Fruit fly (Drosophila melanogaster) whole organism, embryonic: ENCODE results near the gene eIF4E6.
A peak's percentile ranks its signal among the peaks of the same experiment; 100 is the strongest.

ENCODE experiments used
- C15 ChIP-seq: fragments of 200-800 bp; sonication (Bioruptor generic); IDR thresholded peaks from 3 replicates; pipeline ENCODE4 v1.3.6; 2022; ENCODE audit warnings: missing biosample characterization, missing genetic modification characterization
- CG11398 ChIP-seq: fragments of 200-800 bp; sonication (Bioruptor generic); optimal IDR thresholded peaks from 2 replicates; lab custom pipeline; 2016; ENCODE audit warnings: missing biosample characterization, missing genetic modification characterization
- CG11696 ChIP-seq: fragments of 200-800 bp; sonication (Bioruptor generic); IDR thresholded peaks from 2 replicates; pipeline ENCODE4 v1.3.6; 2022; ENCODE audit warnings: missing biosample characterization, missing genetic modification characterization
- CG12236 ChIP-seq: fragments of 200-800 bp; sonication (Bioruptor generic); optimal IDR thresholded peaks from 2 replicates; lab custom pipeline; 2016; ENCODE audit warnings: missing biosample characterization, missing genetic modification characterization
- CG14710 ChIP-seq: fragments of 200-800 bp; sonication (Bioruptor generic); optimal IDR thresholded peaks from 3 replicates; lab custom pipeline; 2019; ENCODE audit warnings: missing biosample characterization, mild to moderate bottlenecking, missing genetic modification characterization, moderate library complexity
- CG14860 ChIP-seq: fragments of 200-800 bp; sonication (Bioruptor generic); IDR thresholded peaks from 3 replicates; pipeline ENCODE4 v1.3.6; 2022; ENCODE audit warnings: missing biosample characterization, missing genetic modification characterization; ENCODE audit not compliant: partially characterized antibody
- CG15073 ChIP-seq: fragments of 200-800 bp; sonication (Bioruptor generic); optimal IDR thresholded peaks from 2 replicates; lab custom pipeline; 2016; ENCODE audit warnings: missing biosample characterization, missing genetic modification characterization
- CG1529 ChIP-seq: fragments of 200-800 bp; sonication (Bioruptor generic); optimal IDR thresholded peaks from 3 replicates; lab custom pipeline; 2018; ENCODE audit warnings: missing biosample characterization, missing genetic modification characterization
- CG1603 ChIP-seq: fragments of 200-800 bp; sonication (Bioruptor generic); optimal IDR thresholded peaks from 2 replicates; lab custom pipeline; 2019; ENCODE audit warnings: missing biosample characterization, mild to moderate bottlenecking, missing genetic modification characterization, moderate library complexity
- CG16815 ChIP-seq: fragments of 200-800 bp; sonication (Bioruptor generic); optimal IDR thresholded peaks from 3 replicates; lab custom pipeline; 2017; ENCODE audit warnings: missing biosample characterization, mild to moderate bottlenecking, missing genetic modification characterization
- CG17359 ChIP-seq: fragments of 200-800 bp; sonication (Bioruptor generic); optimal IDR thresholded peaks from 3 replicates; lab custom pipeline; 2018; ENCODE audit warnings: missing biosample characterization, mild to moderate bottlenecking, missing genetic modification characterization, moderate library complexity
- CG17829 ChIP-seq: fragments of 200-800 bp; optimal IDR thresholded peaks from 2 replicates; lab custom pipeline; 2019; ENCODE audit warnings: missing biosample characterization, mild to moderate bottlenecking, missing genetic modification characterization, moderate library complexity
- CG30020 ChIP-seq: fragments of 200-800 bp; optimal IDR thresholded peaks from 2 replicates; lab custom pipeline; 2019; ENCODE audit warnings: missing biosample characterization, mild to moderate bottlenecking, missing genetic modification characterization, moderate library complexity
- CG30403 ChIP-seq: fragments of 200-800 bp; sonication (Bioruptor generic); optimal IDR thresholded peaks from 3 replicates; lab custom pipeline; 2016; ENCODE audit warnings: missing biosample characterization, missing genetic modification characterization
- CG32772 ChIP-seq: fragments of 200-800 bp; sonication (Bioruptor generic); IDR thresholded peaks from 2 replicates; pipeline ENCODE4 v1.3.6; 2022; ENCODE audit warnings: missing biosample characterization, missing genetic modification characterization
- CG33557 ChIP-seq: fragments of 200-800 bp; sonication (Bioruptor generic); optimal IDR thresholded peaks from 2 replicates; lab custom pipeline; 2019; ENCODE audit warnings: missing biosample characterization, mild to moderate bottlenecking, missing genetic modification characterization, moderate library complexity
- CG6854 ChIP-seq: fragments of 200-800 bp; sonication (Bioruptor generic); optimal IDR thresholded peaks from 3 replicates; lab custom pipeline; 2017; ENCODE audit warnings: missing biosample characterization, mild to moderate bottlenecking, missing genetic modification characterization
- CG7357 ChIP-seq: fragments of 200-800 bp; sonication (Bioruptor generic); IDR thresholded peaks from 3 replicates; pipeline ENCODE4 v1.3.6; 2022; ENCODE audit warnings: missing biosample characterization, missing genetic modification characterization
- CG7928 ChIP-seq: fragments of 200-800 bp; sonication (Bioruptor generic); optimal IDR thresholded peaks from 2 replicates; lab custom pipeline; 2017; ENCODE audit warnings: missing biosample characterization, mild to moderate bottlenecking, missing genetic modification characterization
- CG8281 ChIP-seq: fragments of 200-800 bp; sonication (Bioruptor generic); optimal IDR thresholded peaks from 2 replicates; lab custom pipeline; 2018; ENCODE audit warnings: missing biosample characterization, mild to moderate bottlenecking, missing genetic modification characterization, moderate library complexity
- D19B ChIP-seq: fragments of 200-800 bp; sonication (Bioruptor generic); optimal IDR thresholded peaks from 2 replicates; lab custom pipeline; 2017; ENCODE audit warnings: missing biosample characterization, mild to moderate bottlenecking, missing genetic modification characterization
- Dfd ChIP-seq, 2 experiments: fragments of >200 bp; optimal IDR thresholded peaks; 2 replicates each; lab custom pipeline; 2017; ENCODE audit warnings: missing biosample characterization in 2 of 2, missing genetic modification characterization in 2 of 2
- Dip3 ChIP-seq: fragments of 200-800 bp; sonication (Bioruptor generic); optimal IDR thresholded peaks from 3 replicates; lab custom pipeline; 2016; ENCODE audit warnings: missing biosample characterization, missing genetic modification characterization
- Dref ChIP-seq: fragments of 200-800 bp; sonication (Bioruptor generic); IDR thresholded peaks from 2 replicates; pipeline ENCODE4 v1.3.6; 2022; ENCODE audit warnings: missing biosample characterization, missing genetic modification characterization
- H2.0 ChIP-seq: fragments of 200-800 bp; sonication (Bioruptor generic); IDR thresholded peaks from 2 replicates; pipeline ENCODE4 v1.3.6; 2022; ENCODE audit warnings: missing biosample characterization, missing genetic modification characterization
- HLH54F ChIP-seq: fragments of 200-800 bp; sonication (Bioruptor generic); optimal IDR thresholded peaks from 3 replicates; lab custom pipeline; 2016; ENCODE audit warnings: missing biosample characterization, missing genetic modification characterization
- Hey ChIP-seq: fragments of 200-800 bp; sonication (Bioruptor generic); optimal IDR thresholded peaks from 3 replicates; lab custom pipeline; 2018; ENCODE audit warnings: missing biosample characterization, mild to moderate bottlenecking, missing genetic modification characterization
- Lim3 ChIP-seq: fragments of 200-800 bp; sonication (Bioruptor generic); IDR thresholded peaks from 2 replicates; pipeline ENCODE4 v1.3.6; 2022; ENCODE audit warnings: missing biosample characterization, missing genetic modification characterization
- Nf-YB ChIP-seq: fragments of 200-800 bp; sonication (Bioruptor generic); optimal IDR thresholded peaks from 3 replicates; lab custom pipeline; 2019; ENCODE audit warnings: missing biosample characterization, mild to moderate bottlenecking, missing genetic modification characterization, moderate library complexity
- Oaz ChIP-seq: fragments of 200-800 bp; sonication (Bioruptor generic); IDR thresholded peaks from 2 replicates; pipeline ENCODE4 v1.3.6; 2022; ENCODE audit warnings: missing biosample characterization, missing genetic modification characterization
- Sry-β ChIP-seq: fragments of 200-800 bp; sonication (Bioruptor generic); optimal IDR thresholded peaks from 2 replicates; lab custom pipeline; 2018; ENCODE audit warnings: missing biosample characterization, mild to moderate bottlenecking, missing genetic modification characterization, moderate library complexity
- Stat92E ChIP-seq, 3 experiments: fragments of >200 bp in 2 of 3; fragments of 200-800 bp in 1 of 3; sonication (Bioruptor generic) in 1 of 3; optimal IDR thresholded peaks; 2 replicates each; lab custom pipeline; 2017 to 2019; ENCODE audit warnings: missing biosample characterization in 3 of 3, missing genetic modification characterization in 3 of 3, mild to moderate bottlenecking in 1 of 3, moderate library complexity in 1 of 3
- al ChIP-seq: fragments of 200-800 bp; sonication (Bioruptor generic); IDR thresholded peaks from 2 replicates; pipeline ENCODE4 v1.3.6; 2022; ENCODE audit warnings: missing biosample characterization, missing genetic modification characterization
- ato ChIP-seq: fragments of 200-800 bp; sonication (Bioruptor generic); IDR thresholded peaks from 2 replicates; pipeline ENCODE4 v1.3.6; 2022; ENCODE audit warnings: missing biosample characterization, missing genetic modification characterization; ENCODE audit not compliant: partially characterized antibody
- bab2 ChIP-seq: fragments of 200-800 bp; sonication (Bioruptor generic); optimal IDR thresholded peaks from 2 replicates; lab custom pipeline; 2016; ENCODE audit warnings: missing biosample characterization, missing genetic modification characterization
- ci ChIP-seq: fragments of 200-800 bp; sonication (Bioruptor generic); IDR thresholded peaks from 3 replicates; pipeline ENCODE4 v1.3.6; 2022; ENCODE audit warnings: missing biosample characterization, missing genetic modification characterization
- crol ChIP-seq: fragments of 200-800 bp; sonication (Bioruptor generic); IDR thresholded peaks from 2 replicates; pipeline ENCODE4 v1.3.6; 2022; ENCODE audit warnings: missing biosample characterization, missing genetic modification characterization
- da ChIP-seq: fragments of 200-800 bp; sonication (Bioruptor generic); optimal IDR thresholded peaks from 2 replicates; lab custom pipeline; 2016; ENCODE audit warnings: missing biosample characterization, missing genetic modification characterization
- dati ChIP-seq: fragments of 200-800 bp; sonication (Bioruptor generic); IDR thresholded peaks from 2 replicates; pipeline ENCODE4 v1.3.6; 2022; ENCODE audit warnings: missing biosample characterization, missing genetic modification characterization
- gsb-n ChIP-seq: fragments of 200-800 bp; sonication (Bioruptor generic); optimal IDR thresholded peaks from 3 replicates; lab custom pipeline; 2018; ENCODE audit warnings: missing biosample characterization, mild to moderate bottlenecking, missing genetic modification characterization
- kni ChIP-seq: fragments of 200-800 bp; sonication (Bioruptor generic); optimal IDR thresholded peaks from 3 replicates; lab custom pipeline; 2017; ENCODE audit warnings: mild to moderate bottlenecking, missing biosample characterization, missing genetic modification reagents, missing genetic modification characterization
- luna ChIP-seq: fragments of 200-800 bp; sonication (Bioruptor generic); optimal IDR thresholded peaks from 2 replicates; lab custom pipeline; 2016; ENCODE audit warnings: missing biosample characterization, missing genetic modification characterization
- peb ChIP-seq: fragments of 200-800 bp; sonication (Bioruptor generic); IDR thresholded peaks from 2 replicates; pipeline ENCODE4 v1.3.6; 2022; ENCODE audit warnings: missing biosample characterization, missing genetic modification characterization
- repo ChIP-seq: fragments of 200-800 bp; sonication (Bioruptor generic); optimal IDR thresholded peaks from 2 replicates; lab custom pipeline; 2016; ENCODE audit warnings: missing biosample characterization, missing genetic modification characterization
- sima ChIP-seq: fragments of 200-800 bp; sonication (Bioruptor generic); optimal IDR thresholded peaks from 2 replicates; lab custom pipeline; 2016; ENCODE audit warnings: missing biosample characterization, missing genetic modification characterization
- sqz ChIP-seq: fragments of 200-800 bp; sonication (Bioruptor generic); optimal IDR thresholded peaks from 3 replicates; lab custom pipeline; 2018; ENCODE audit warnings: missing biosample characterization, mild to moderate bottlenecking, missing genetic modification characterization
- tgo ChIP-seq: fragments of 200-800 bp; sonication (Bioruptor generic); IDR thresholded peaks from 3 replicates; pipeline ENCODE4 v1.3.6; 2022; ENCODE audit warnings: missing biosample characterization, missing genetic modification characterization
- tup ChIP-seq: fragments of 200-800 bp; sonication (Bioruptor generic); optimal IDR thresholded peaks from 2 replicates; lab custom pipeline; 2016; ENCODE audit warnings: missing biosample characterization, mild to moderate bottlenecking, missing genetic modification characterization, moderate library complexity
- tx ChIP-seq: fragments of 200-800 bp; sonication (Bioruptor generic); optimal IDR thresholded peaks from 2 replicates; lab custom pipeline; 2016; ENCODE audit warnings: missing biosample characterization, missing genetic modification characterization
- wdn ChIP-seq: fragments of 200-800 bp; sonication (Bioruptor generic); IDR thresholded peaks from 2 replicates; pipeline ENCODE4 v1.3.6; 2022; ENCODE audit warnings: missing biosample characterization, missing genetic modification characterization

The eIF4E6 gene

dm6 chr3R:29033909-29034629 lies 7.1 kb upstream of the eIF4E6 start, which contains the start of the genes beta4GalNAcTB and Cpsf100 (continued):
- TF ChIP-seq Stat92E (GFP tag; optimal IDR thresholded peaks at IDR 0.05; lab: Kevin White, UChicago) (no peak), CG1529 (GFP tag; lab: Kevin White, UChicago) (peak; percentile 68), HLH54F (GFP tag; lab: Kevin White, UChicago) (peak; percentile 68), repo (no peak), Dip3 (GFP tag; lab: Kevin White, UChicago) (peak; percentile 47), wdn (peak; percentile 35; the same call in 1 of the 2 replicates), CG30020 (tag; lab: Kevin White, UChicago) (peak; percentile 52), ato (no peak), CG16815 (GFP tag; lab: Kevin White, UChicago) (peak; percentile 84), CG33557 (GFP tag; lab: Kevin White, UChicago) (peak; percentile 44), crol (GFP tag; lab: Robert Waterston, UW) (no peak), CG14710 (tag; lab: Kevin White, UChicago) (peak; percentile 78), CG12236 (GFP tag; lab: Kevin White, UChicago) (no peak), CG7928 (GFP tag; lab: Kevin White, UChicago) (peak; percentile 91), Dref (GFP tag; lab: Robert Waterston, UW) (no peak), Oaz (GFP tag; lab: Robert Waterston, UW) (no peak; the same call in 1 of the 2 replicates), Dfd (GFP tag; optimal IDR thresholded peaks at IDR 0.05; lab: Kevin White, UChicago) (no peak), CG11696 (GFP tag; lab: Robert Waterston, UW) (0 out of 2 replicates have a peak, but pooled peaks have one; percentile 37), kni (GFP tag; lab: Kevin White, UChicago) (no peak), CG15073 (GFP tag; lab: Kevin White, UChicago) (peak; percentile 16), CG32772 (peak; percentile 64), CG14860 (GFP tag; lab: Robert Waterston, UW) (no peak), CG1603 (tag; lab: Kevin White, UChicago) (peak; percentile 61), CG17829 (tag; lab: Kevin White, UChicago) (peak; percentile 56), dati (GFP tag; lab: Robert Waterston, UW) (0 out of 2 replicates have a peak, but pooled peaks have one; percentile 22), peb (0 out of 2 replicates have a peak, but pooled peaks have one; percentile 30), CG30403 (GFP tag; lab: Kevin White, UChicago) (peak; percentile 92), luna (GFP tag; lab: Kevin White, UChicago) (no peak), tgo (GFP tag; lab: Robert Waterston, UW) (peak; percentile 62), gsb-n (tag; lab: Kevin White, UChicago) (no peak), CG7357 (GFP tag; lab: Robert Waterston, UW) (no peak; the same call in 2 of the 3 replicates), sqz (GFP tag; lab: Kevin White, UChicago) (no peak), CG8281 (tag; lab: Kevin White, UChicago) (peak; percentile 37), bab2 (GFP tag; lab: Kevin White, UChicago) (peak; percentile 68), al (peak; percentile 65), Nf-YB (peak; percentile 24), sima (GFP tag; lab: Kevin White, UChicago) (no peak), CG11398 (GFP tag; lab: Kevin White, UChicago) (no peak), Hey (no peak), tup (GFP tag; lab: Kevin White, UChicago) (no peak), Lim3 (no peak), CG6854 (GFP tag; lab: Kevin White, UChicago) (peak; percentile 48), tx (peak; percentile 25), Sry-β (no peak), D19B (GFP tag; lab: Kevin White, UChicago) (peak; percentile 35), CG17359 (tag; lab: Kevin White, UChicago) (peak; percentile 41), C15 (GFP tag; lab: Robert Waterston, UW) (0 out of 3 replicates have a peak, but pooled peaks have one; percentile 47), da (GFP tag; lab: Kevin White, UChicago) (no peak), H2.0 (GFP tag; lab: Robert Waterston, UW) (peak; percentile 63), ci (GFP tag; lab: Robert Waterston, UW) (0 out of 3 replicates have a peak, but pooled peaks have one; percentile 32)
